Fruit fly (Drosophila melanogaster) whole organism, prepupa: Measurements from ENCODE around the gene Pi3K21B.

ENCODE experiments used
- Blimp-1 ChIP-seq: fragments of 200-800 bp; sonication (Bioruptor generic); optimal IDR thresholded peaks from 3 replicates; lab custom pipeline; 2017; ENCODE audit warnings: missing biosample characterization, missing genetic modification characterization, mild to moderate bottlenecking, moderate library complexity, missing genetic modification reagents
- CG10669 ChIP-seq: fragments of 200-800 bp; sonication (Bioruptor generic); optimal IDR thresholded peaks from 3 replicates; lab custom pipeline; 2018; ENCODE audit warnings: missing biosample characterization, mild to moderate bottlenecking, missing genetic modification characterization, moderate library complexity
- CG11294 ChIP-seq: fragments of 200-800 bp; sonication (Bioruptor generic); IDR thresholded peaks from 2 replicates; pipeline ENCODE4 v1.3.6; 2022; ENCODE audit warnings: missing biosample characterization, missing genetic modification characterization
- CG11902 ChIP-seq: fragments of 200-800 bp; sonication (Bioruptor generic); optimal IDR thresholded peaks from 3 replicates; lab custom pipeline; 2016; ENCODE audit warnings: missing biosample characterization, missing genetic modification characterization
- CG15336 ChIP-seq: fragments of 200-800 bp; sonication (Bioruptor generic); IDR thresholded peaks from 2 replicates; pipeline ENCODE4 v1.3.6; 2022; ENCODE audit warnings: missing biosample characterization, missing genetic modification characterization
- CG3032 ChIP-seq: fragments of 200-800 bp; optimal IDR thresholded peaks from 2 replicates; lab custom pipeline; 2019; ENCODE audit warnings: missing biosample characterization, mild to moderate bottlenecking, missing genetic modification characterization, moderate library complexity
- CG32006 ChIP-seq: fragments of 200-800 bp; sonication (Bioruptor generic); optimal IDR thresholded peaks from 3 replicates; lab custom pipeline; 2017; ENCODE audit warnings: missing biosample characterization, mild to moderate bottlenecking, missing genetic modification characterization
- CG34406 ChIP-seq: fragments of 200-800 bp; sonication (Bioruptor generic); optimal IDR thresholded peaks from 3 replicates; lab custom pipeline; 2016; ENCODE audit warnings: missing biosample characterization, missing genetic modification characterization
- CG4318 ChIP-seq: fragments of 200-800 bp; sonication (Bioruptor generic); optimal IDR thresholded peaks from 3 replicates; lab custom pipeline; 2017; ENCODE audit warnings: missing biosample characterization, mild to moderate bottlenecking, missing genetic modification characterization
- CG6854 ChIP-seq: fragments of 200-800 bp; sonication (Bioruptor generic); optimal IDR thresholded peaks from 2 replicates; lab custom pipeline; 2017; ENCODE audit warnings: missing biosample characterization, mild to moderate bottlenecking, missing genetic modification characterization
- CG7368 ChIP-seq: fragments of 200-800 bp; sonication (Bioruptor generic); optimal IDR thresholded peaks from 3 replicates; lab custom pipeline; 2016; ENCODE audit warnings: missing biosample characterization, missing genetic modification characterization
- CG8119 ChIP-seq: fragments of 200-800 bp; sonication (Bioruptor generic); IDR thresholded peaks from 3 replicates; pipeline ENCODE4 v1.3.6; 2022; ENCODE audit warnings: missing biosample characterization, missing genetic modification characterization
- CG8632 ChIP-seq: fragments of 200-800 bp; sonication (Bioruptor generic); optimal IDR thresholded peaks from 3 replicates; lab custom pipeline; 2016; ENCODE audit warnings: missing biosample characterization, missing genetic modification characterization
- CG9139 ChIP-seq: fragments of 200-800 bp; sonication (Bioruptor generic); optimal IDR thresholded peaks from 3 replicates; lab custom pipeline; 2017; ENCODE audit warnings: missing biosample characterization, mild to moderate bottlenecking, missing genetic modification characterization
- Eip75B ChIP-seq: fragments of 200-800 bp; sonication (Bioruptor generic); optimal IDR thresholded peaks from 3 replicates; lab custom pipeline; 2016; ENCODE audit warnings: missing biosample characterization, missing genetic modification characterization
- Eip78C ChIP-seq: fragments of 200-800 bp; sonication (Bioruptor generic); peaks from one replicate; lab custom pipeline; 2016; ENCODE audit warnings: missing biosample characterization, missing genetic modification characterization
- Hr38 ChIP-seq: sonication (Bioruptor generic); optimal IDR thresholded peaks from 2 replicates; lab custom pipeline; 2016; ENCODE audit warnings: missing biosample characterization, missing genetic modification characterization
- Hr39 ChIP-seq: fragments of 200-800 bp; sonication (Bioruptor generic); optimal IDR thresholded peaks from 2 replicates; lab custom pipeline; 2016; ENCODE audit warnings: missing biosample characterization, missing genetic modification characterization
- OdsH ChIP-seq: fragments of 200-800 bp; sonication (Bioruptor generic); optimal IDR thresholded peaks from 3 replicates; lab custom pipeline; 2016; ENCODE audit warnings: missing biosample characterization, missing genetic modification characterization
- Smox ChIP-seq: fragments of 200-800 bp; sonication (Bioruptor generic); optimal IDR thresholded peaks from 3 replicates; lab custom pipeline; 2016; ENCODE audit warnings: missing biosample characterization, missing genetic modification characterization
- Sox15 ChIP-seq: fragments of 200-800 bp; sonication (Bioruptor generic); optimal IDR thresholded peaks from 3 replicates; lab custom pipeline; 2016; ENCODE audit warnings: missing biosample characterization, missing genetic modification characterization
- achi ChIP-seq: fragments of 200-800 bp; sonication (Bioruptor generic); optimal IDR thresholded peaks from 3 replicates; lab custom pipeline; 2016; ENCODE audit warnings: missing biosample characterization, missing genetic modification characterization
- cyc ChIP-seq: fragments of 200-800 bp; sonication (Bioruptor generic); optimal IDR thresholded peaks from 3 replicates; lab custom pipeline; 2016; ENCODE audit warnings: missing biosample characterization, missing genetic modification characterization
- dac ChIP-seq: fragments of 200-800 bp; sonication (Bioruptor generic); optimal IDR thresholded peaks from 2 replicates; lab custom pipeline; 2017; ENCODE audit warnings: missing biosample characterization, mild to moderate bottlenecking, missing genetic modification characterization
- dsx ChIP-seq: fragments of 200-800 bp; optimal IDR thresholded peaks from 3 replicates; lab custom pipeline; 2019; ENCODE audit warnings: missing biosample characterization, mild to moderate bottlenecking, missing genetic modification characterization, moderate library complexity; ENCODE audit not compliant: poor library complexity, severe bottlenecking
- eg ChIP-seq: fragments of 200-800 bp; sonication (Bioruptor generic); IDR thresholded peaks from 3 replicates; pipeline ENCODE4 v1.3.6; 2022; ENCODE audit warnings: missing biosample characterization, missing genetic modification characterization
- fkh ChIP-seq: fragments of 200-800 bp; sonication (Bioruptor generic); optimal IDR thresholded peaks from 3 replicates; lab custom pipeline; 2017; ENCODE audit warnings: missing biosample characterization, mild to moderate bottlenecking, missing genetic modification characterization, moderate library complexity
- net ChIP-seq: fragments of 200-800 bp; sonication (Bioruptor generic); optimal IDR thresholded peaks from 3 replicates; lab custom pipeline; 2016; ENCODE audit warnings: missing biosample characterization, missing genetic modification characterization
- salr ChIP-seq, 2 experiments: fragments of 200-800 bp; sonication (Bioruptor generic); optimal IDR thresholded peaks; 3 replicates each; lab custom pipeline; 2016 to 2018; ENCODE audit warnings: missing biosample characterization in 2 of 2, missing genetic modification characterization in 2 of 2, mild to moderate bottlenecking in 1 of 2
- spab ChIP-seq: fragments of 200-800 bp; sonication (Bioruptor generic); optimal IDR thresholded peaks from 2 replicates; lab custom pipeline; 2017; ENCODE audit warnings: missing biosample characterization, mild to moderate bottlenecking, missing genetic modification characterization, missing genetic modification reagents
- svp ChIP-seq: fragments of 200-800 bp; sonication (Bioruptor generic); peaks from one replicate; lab custom pipeline; 2016; ENCODE audit warnings: missing biosample characterization, missing genetic modification characterization

Gene Pi3K21B

dm6 chr2L:308194-308706 lies 10.6 kb downstream of the Pi3K21B start:
- no peak for TF ChIP-seq Hr38 (GFP tag; lab: Kevin White, UChicago)
- TF ChIP-seq svp, result peak; percentile 64

- TF ChIP-seq OdsH (GFP tag; lab: Kevin White, UChicago) (peak; percentile 5), Sox15 (no peak), Eip78C (peak; percentile 29)
Measured at dm6 chr2L:309177-309576, 11.5 kb downstream of the Pi3K21B start.

- TF ChIP-seq CG8119, result 0 out of 3 replicates have a peak, but pooled peaks have one; percentile 26
- peak; percentile 66 for TF ChIP-seq svp
- TF ChIP-seq eg (GFP tag; lab: Robert Waterston, UW), result peak; percentile 57; the same call in 1 of the 3 replicates
- no peak for TF ChIP-seq dac
- TF ChIP-seq CG15336 (GFP tag; lab: Robert Waterston, UW), result peak; percentile 25; the same call in 1 of the 2 replicates
- TF ChIP-seq Eip78C, result peak; percentile 39
- TF ChIP-seq CG7368 (GFP tag; lab: Kevin White, UChicago), result no peak
- TF ChIP-seq fkh (GFP tag; lab: Kevin White, UChicago), result peak; percentile 59
- no peak for TF ChIP-seq CG3032 (tag; lab: Kevin White, UChicago)
- TF ChIP-seq net (GFP tag; lab: Kevin White, UChicago), result no peak
Measured at dm6 chr2L:309812-310431, 12.2 kb downstream of the Pi3K21B start.

dm6 chr2L:319159-319558 lies 21.5 kb downstream of the Pi3K21B start, which contains the start of gene CG11912:
Gene CG11912, minus strand, starts transcription at chr2L:319259.
- no peak for TF ChIP-seq spab
- no peak for TF ChIP-seq CG9139 (GFP tag; lab: Kevin White, UChicago)
- TF ChIP-seq CG11294 (GFP tag; lab: Robert Waterston, UW), result no peak
- TF ChIP-seq Smox (GFP tag; lab: Kevin White, UChicago), result no peak
- no peak for TF ChIP-seq Blimp-1 (GFP tag; lab: Kevin White, UChicago)
- no peak for TF ChIP-seq net (GFP tag; lab: Kevin White, UChicago)
- no peak for TF ChIP-seq Hr39 (GFP tag; lab: Kevin White, UChicago)
- TF ChIP-seq achi, result no peak

- TF ChIP-seq CG7368 (GFP tag; lab: Kevin White, UChicago) (no peak), eg (GFP tag; lab: Robert Waterston, UW) (no peak)
Measured at dm6 chr2L:319745-320144, 22.1 kb downstream of the Pi3K21B start.

dm6 chr2L:321148-321547 lies 23.5 kb downstream of the Pi3K21B start, which contains the start of gene CG11911:
Gene CG11911, minus strand, starts transcription at chr2L:321248.
- no peak for TF ChIP-seq Eip75B (GFP tag; lab: Kevin White, UChicago)
- TF ChIP-seq CG10669 (GFP tag; lab: Kevin White, UChicago), result no peak
- no peak for TF ChIP-seq achi
- TF ChIP-seq salr (GFP tag; optimal IDR thresholded peaks at IDR 0.05; lab: Kevin White, UChicago), result no peak
- no peak for TF ChIP-seq CG8632 (GFP tag; lab: Kevin White, UChicago)
- no peak for TF ChIP-seq CG4318 (GFP tag; lab: Kevin White, UChicago)
- no peak for TF ChIP-seq CG32006 (GFP tag; lab: Kevin White, UChicago)
- no peak for TF ChIP-seq CG6854 (GFP tag; lab: Kevin White, UChicago)
- TF ChIP-seq fkh (GFP tag; lab: Kevin White, UChicago), result no peak
- no peak for TF ChIP-seq CG34406 (GFP tag; lab: Kevin White, UChicago)
- TF ChIP-seq cyc (GFP tag; lab: Kevin White, UChicago), result no peak
- no peak for TF ChIP-seq dsx (GFP tag; lab: Kevin White, UChicago)
- no peak for TF ChIP-seq CG11902 (GFP tag; lab: Kevin White, UChicago)
